Worm (Caenorhabditis elegans) whole organism, early embryonic: Measurements from ENCODE around the gene wdr-46.
"Not testable (repeated sequence)": the region's sequence is repeated elsewhere in the genome, so short reads cannot be mapped to it uniquely, and the experiment has no call there.

Experiments used
- B0310.2 ChIP-seq: sonication (generic microtip); optimal IDR thresholded peaks from 2 replicates; lab custom pipeline; 2016; ENCODE audit warnings: mild to moderate bottlenecking, missing genetic modification characterization, missing compliant biosample characterization
- F13C5.2 ChIP-seq: sonication (generic microtip); optimal IDR thresholded peaks from 2 replicates; lab custom pipeline; 2017; ENCODE audit warnings: mild to moderate bottlenecking, missing genetic modification characterization, inconsistent platforms, missing compliant biosample characterization
- aly-1 ChIP-seq: sonication (generic microtip); optimal IDR thresholded peaks from 2 replicates; lab custom pipeline; 2016; ENCODE audit warnings: missing genetic modification characterization, missing compliant biosample characterization
- ama-1 ChIP-seq: fragments of 150-350 bp; optimal IDR thresholded peaks from 2 replicates; lab custom pipeline; 2014
- ceh-13 ChIP-seq: fragments of 200-800 bp; sonication (Bioruptor generic); optimal IDR thresholded peaks from 2 replicates; lab custom pipeline; 2018; ENCODE audit warnings: mild to moderate bottlenecking, missing genetic modification characterization, missing compliant biosample characterization
- ceh-36 ChIP-seq: sonication (generic microtip); optimal IDR thresholded peaks from 2 replicates; lab custom pipeline; 2016; ENCODE audit warnings: missing genetic modification characterization, inconsistent platforms, missing compliant biosample characterization
- ets-7 ChIP-seq: sonication (generic microtip); optimal IDR thresholded peaks from 2 replicates; lab custom pipeline; 2016; ENCODE audit warnings: missing genotype, missing genetic modification characterization, missing compliant biosample characterization
- flt-1 ChIP-seq: fragments of 200-800 bp; sonication (Bioruptor generic); IDR thresholded peaks from 2 replicates; pipeline ENCODE4 v1.3.6; 2022; ENCODE audit warnings: missing genetic modification characterization, missing compliant biosample characterization
- hmbx-1 ChIP-seq: sonication (generic microtip); optimal IDR thresholded peaks from 2 replicates; lab custom pipeline; 2016; ENCODE audit warnings: mild to moderate bottlenecking, missing genetic modification characterization, missing compliant biosample characterization
- hmg-4 ChIP-seq: fragments of 200-800 bp; sonication (Bioruptor generic); optimal IDR thresholded peaks from 2 replicates; lab custom pipeline; 2018; ENCODE audit warnings: mild to moderate bottlenecking, missing genetic modification characterization, missing compliant biosample characterization
- hnd-1 ChIP-seq: sonication (generic microtip); optimal IDR thresholded peaks from 2 replicates; lab custom pipeline; 2016; ENCODE audit warnings: missing genetic modification characterization, missing compliant biosample characterization
- pes-1 ChIP-seq: fragments of 200-800 bp; sonication (Bioruptor generic); IDR thresholded peaks from 2 replicates; pipeline ENCODE4 v1.3.6; 2022; ENCODE audit warnings: missing genetic modification reagents, missing genetic modification characterization, missing compliant biosample characterization
- scrt-1 ChIP-seq: fragments of 200-800 bp; sonication (Bioruptor generic); IDR thresholded peaks from 2 replicates; pipeline ENCODE4 v1.3.6; 2022; ENCODE audit warnings: missing genetic modification characterization, missing compliant biosample characterization
- sea-1 ChIP-seq: fragments of 200-800 bp; sonication (Bioruptor generic); conservative IDR thresholded peaks from 2 replicates; pipeline ENCODE4 v1.3.6; 2022; ENCODE audit warnings: missing genetic modification characterization, missing compliant biosample characterization
- tbx-11 ChIP-seq: fragments of 200-800 bp; sonication (Bioruptor generic); IDR thresholded peaks from 2 replicates; pipeline ENCODE4 v1.3.6; 2022; ENCODE audit warnings: missing genetic modification characterization, missing compliant biosample characterization
- tbx-37 ChIP-seq: fragments of 200-800 bp; sonication (Bioruptor generic); conservative IDR thresholded peaks from 2 replicates; pipeline ENCODE4 v1.3.6; 2022; ENCODE audit warnings: missing genetic modification reagents, missing genetic modification characterization, missing compliant biosample characterization
- tra-4 ChIP-seq: sonication (generic microtip); optimal IDR thresholded peaks from 2 replicates; lab custom pipeline; 2017; ENCODE audit warnings: missing genetic modification characterization, missing compliant biosample characterization

The wdr-46 gene

ce11 chrIV:12371879-12372278 is at the start of gene wdr-46:
Gene wdr-46, plus strand, starts transcription at chrIV:12372253.
- peak; percentile 28 for TF ChIP-seq ceh-36 (tag; lab: Kevin White, UChicago)
- TF ChIP-seq F13C5.2 (tag; lab: Kevin White, UChicago) = peak; percentile 37
- TF ChIP-seq ceh-13 (GFP tag; lab: Kevin White, UChicago) = no peak
- peak; percentile 41; the same call in 1 of the 2 replicates for TF ChIP-seq flt-1 (GFP tag; lab: Robert Waterston, UW)
- TF ChIP-seq ama-1 = peak; percentile 67

ce11 chrIV:12326932-12327331 is 45.1 kb upstream of the wdr-46 start, which contains the start of gene F19B6.3:
Gene F19B6.3, plus strand, starts transcription at chrIV:12327232.
- TF ChIP-seq hnd-1 (tag; lab: Kevin White, UChicago); tra-4 (tag; lab: Kevin White, UChicago); ceh-13 (GFP tag; lab: Kevin White, UChicago): not testable (repeated sequence)

- TF ChIP-seq flt-1 (GFP tag; lab: Robert Waterston, UW) (no peak), ceh-13 (GFP tag; lab: Kevin White, UChicago) (no peak), aly-1 (tag; lab: Kevin White, UChicago) (no peak), tbx-37 (GFP tag; lab: Robert Waterston, UW) (no peak), hnd-1 (tag; lab: Kevin White, UChicago) (no peak), pes-1 (GFP tag; lab: Robert Waterston, UW) (no peak), ceh-36 (tag; lab: Kevin White, UChicago) (no peak)
These were observed 41.2 kb upstream of the wdr-46 start, which contains the start of gene ufd-1 for ce11 chrIV:12330840-12331359. Gene ufd-1, minus strand, starts transcription at chrIV:12330890.

ce11 chrIV:12334142-12334541 is 37.9 kb upstream of the wdr-46 start:
- TF ChIP-seq F13C5.2 (tag; lab: Kevin White, UChicago) = no peak
- TF ChIP-seq tbx-11 (GFP tag; lab: Robert Waterston, UW) = no peak
- TF ChIP-seq aly-1 (tag; lab: Kevin White, UChicago) = no peak
- no peak for TF ChIP-seq B0310.2
- TF ChIP-seq pes-1 (GFP tag; lab: Robert Waterston, UW) = no peak
- no peak for TF ChIP-seq sea-1 (GFP tag; lab: Robert Waterston, UW)

ce11 chrIV:12334708-12335107 is 37.3 kb upstream of the wdr-46 start:
- TF ChIP-seq scrt-1 (GFP tag; lab: Robert Waterston, UW) (no peak), pes-1 (GFP tag; lab: Robert Waterston, UW) (no peak), ama-1 (no peak), tra-4 (tag; lab: Kevin White, UChicago) (no peak), tbx-37 (GFP tag; lab: Robert Waterston, UW) (no peak)

ce11 chrIV:12335248-12335647 is 36.8 kb upstream of the wdr-46 start:
- TF ChIP-seq ceh-36 (tag; lab: Kevin White, UChicago) = no peak
- no peak for TF ChIP-seq tbx-11 (GFP tag; lab: Robert Waterston, UW)
- TF ChIP-seq tbx-37 (GFP tag; lab: Robert Waterston, UW) = no peak
- TF ChIP-seq scrt-1 (GFP tag; lab: Robert Waterston, UW) = no peak
- TF ChIP-seq F13C5.2 (tag; lab: Kevin White, UChicago) = no peak
- TF ChIP-seq hmg-4 = no peak

ce11 chrIV:12335798-12336197 is 36.3 kb upstream of the wdr-46 start, which contains the start of gene F19B6.1:
Gene F19B6.1, minus strand, starts transcription at chrIV:12336075.
- no peak for TF ChIP-seq aly-1 (tag; lab: Kevin White, UChicago)
- no peak for TF ChIP-seq sea-1 (GFP tag; lab: Robert Waterston, UW)
- no peak for TF ChIP-seq tbx-11 (GFP tag; lab: Robert Waterston, UW)
- TF ChIP-seq F13C5.2 (tag; lab: Kevin White, UChicago) = no peak
- TF ChIP-seq ets-7 (tag; lab: Kevin White, UChicago) = no peak
- no peak for TF ChIP-seq hmbx-1 (tag; lab: Kevin White, UChicago)

- TF ChIP-seq sea-1 (GFP tag; lab: Robert Waterston, UW) (no peak), tbx-11 (GFP tag; lab: Robert Waterston, UW) (no peak), ceh-13 (GFP tag; lab: Kevin White, UChicago) (no peak), tra-4 (tag; lab: Kevin White, UChicago) (no peak)
These were observed 35.0 kb upstream of the wdr-46 start, which contains the start of the genes F19B6.10 and wht-5 for ce11 chrIV:12336893-12337627. Gene F19B6.10, plus strand, starts transcription at chrIV:12337193. Gene wht-5, plus strand, starts transcription at chrIV:12337577.

ce11 chrIV:12340885-12341284 is 31.2 kb upstream of the wdr-46 start:
- TF ChIP-seq flt-1 (GFP tag; lab: Robert Waterston, UW) (no peak), hmbx-1 (tag; lab: Kevin White, UChicago) (no peak), pes-1 (GFP tag; lab: Robert Waterston, UW) (no peak), ama-1 (no peak), aly-1 (tag; lab: Kevin White, UChicago) (no peak), B0310.2 (no peak), ets-7 (tag; lab: Kevin White, UChicago) (no peak), scrt-1 (GFP tag; lab: Robert Waterston, UW) (no peak), ceh-13 (GFP tag; lab: Kevin White, UChicago) (no peak), tbx-37 (GFP tag; lab: Robert Waterston, UW) (no peak), tbx-11 (GFP tag; lab: Robert Waterston, UW) (no peak), sea-1 (GFP tag; lab: Robert Waterston, UW) (no peak), F13C5.2 (tag; lab: Kevin White, UChicago) (no peak), hnd-1 (tag; lab: Kevin White, UChicago) (no peak), hmg-4 (no peak), tra-4 (tag; lab: Kevin White, UChicago) (no peak), ceh-36 (tag; lab: Kevin White, UChicago) (no peak)
